Fruit fly (Drosophila melanogaster): ENCODE data around the gene CG42870.

CG42870 gene

DNA sequence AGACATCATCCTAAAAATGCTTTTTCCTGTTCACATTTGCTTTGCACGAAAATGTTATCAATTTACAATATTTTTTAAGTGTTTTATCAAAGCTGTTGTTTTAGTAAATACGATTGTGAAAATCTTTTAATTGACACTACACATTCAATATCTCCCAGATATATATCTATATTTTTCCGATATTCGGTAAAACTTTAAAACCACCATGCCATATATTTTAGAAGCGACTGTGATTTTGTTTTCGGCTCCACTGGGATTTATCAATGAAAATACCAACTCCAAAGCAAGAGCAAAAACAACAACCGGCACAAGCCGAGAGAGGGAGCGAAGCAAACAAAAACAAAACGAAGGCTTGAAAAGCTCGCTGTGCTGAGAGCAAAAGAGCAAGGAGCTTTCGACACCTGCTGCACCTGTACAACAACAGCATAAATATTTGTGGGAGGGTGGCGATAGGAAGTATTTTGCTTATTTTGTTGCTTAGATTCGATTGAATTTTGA is 17.2 kb downstream of the CG42870 start (continued):
- TF ChIP-seq gt (GFP tag; IDR thresholded peaks at IDR 0.05) = no peak
- peak; percentile 65 for TF ChIP-seq CG30403 (GFP tag; optimal IDR thresholded peaks at IDR 0.05)
- TF ChIP-seq Hr39 (optimal IDR thresholded peaks at IDR 0.05) = no peak
- TF ChIP-seq dm (GFP tag; optimal IDR thresholded peaks at IDR 0.05) = no peak
- peak; percentile 34 for TF ChIP-seq zfh2 (GFP tag; optimal IDR thresholded peaks at IDR 0.05)
- TF ChIP-seq CG11398 (GFP tag; optimal IDR thresholded peaks at IDR 0.05) = no peak
- TF ChIP-seq CG9727 (GFP tag; optimal IDR thresholded peaks at IDR 0.05) = peak; percentile 24
- no peak for TF ChIP-seq hbn (GFP tag; IDR thresholded peaks at IDR 0.05; ENCODE audit: partially characterized antibody)
- peak; percentile 53 for TF ChIP-seq grau (tag; optimal IDR thresholded peaks at IDR 0.05)
- TF ChIP-seq Dp (GFP tag; optimal IDR thresholded peaks at IDR 0.05) = no peak
- no peak for TF ChIP-seq CG17802 (tag; optimal IDR thresholded peaks at IDR 0.05)
- TF ChIP-seq abd-A (tag; optimal IDR thresholded peaks at IDR 0.05) = no peak
- peak; percentile 53 for TF ChIP-seq CG13296 (GFP tag; optimal IDR thresholded peaks at IDR 0.05)
- no peak for TF ChIP-seq CG17568 (GFP tag; optimal IDR thresholded peaks at IDR 0.05)
- no peak for TF ChIP-seq inv (GFP tag; IDR thresholded peaks at IDR 0.05; ENCODE audit: partially characterized antibody)
- TF ChIP-seq fru (optimal IDR thresholded peaks at IDR 0.05) = no peak
- no peak for TF ChIP-seq vfl (GFP tag; optimal IDR thresholded peaks at IDR 0.05)
- TF ChIP-seq CG8359 (GFP tag; optimal IDR thresholded peaks at IDR 0.05; ENCODE audit: borderline replicate concordance) = peak; percentile 12
- peak; percentile 15 to 16 for TF ChIP-seq Pdp1 (GFP tag; optimal IDR thresholded peaks at IDR 0.05)
- peak; percentile 15 for TF ChIP-seq caup (GFP tag; optimal IDR thresholded peaks at IDR 0.05; ENCODE audit: severe bottlenecking)
- no peak for TF ChIP-seq sens-2 (GFP tag; IDR thresholded peaks at IDR 0.05)
- TF ChIP-seq Dip2 (GFP tag; IDR thresholded peaks at IDR 0.05) = no peak
- no peak for TF ChIP-seq Adf1 (GFP tag; IDR thresholded peaks at IDR 0.05)
- no peak for TF ChIP-seq Hr3 (GFP tag; optimal IDR thresholded peaks at IDR 0.05)
- peak; percentile 52; the same call in 1 of the 2 replicates for TF ChIP-seq CG14441 (GFP tag; IDR thresholded peaks at IDR 0.05)
- TF ChIP-seq Rx (GFP tag; IDR thresholded peaks at IDR 0.05) = no peak
- no peak for TF ChIP-seq Abd-B (GFP tag; optimal IDR thresholded peaks at IDR 0.05)
- peak; percentile 28 for TF ChIP-seq Fer3 (tag; optimal IDR thresholded peaks at IDR 0.05)
- TF ChIP-seq sisA (GFP tag; IDR thresholded peaks at IDR 0.05) = no peak
- TF ChIP-seq CG13894 (tag; optimal IDR thresholded peaks at IDR 0.05) = no peak
- no peak for TF ChIP-seq ERR (GFP tag; optimal IDR thresholded peaks at IDR 0.05)
- no peak for TF ChIP-seq maf-S (GFP tag; optimal IDR thresholded peaks at IDR 0.05)
- no peak for TF ChIP-seq corto (GFP tag; optimal IDR thresholded peaks at IDR 0.05)
- no peak for TF ChIP-seq H15 (GFP tag; IDR thresholded peaks at IDR 0.05)
- TF ChIP-seq vvl (GFP tag; IDR thresholded peaks at IDR 0.05) = no peak
- TF ChIP-seq tap (tag; optimal IDR thresholded peaks at IDR 0.05) = peak; percentile 37
- TF ChIP-seq CG2678 (tag; optimal IDR thresholded peaks at IDR 0.05) = peak; percentile 66
- TF ChIP-seq pita (GFP tag; optimal IDR thresholded peaks at IDR 0.05) = no peak
- TF ChIP-seq CG13123 (GFP tag; optimal IDR thresholded peaks at IDR 0.05) = no peak
- no peak for TF ChIP-seq CG9797 (GFP tag; optimal IDR thresholded peaks at IDR 0.05)
- no peak for TF ChIP-seq CG14014 (GFP tag; IDR thresholded peaks at IDR 0.05)
- TF ChIP-seq CG14667 (GFP tag; IDR thresholded peaks at IDR 0.05) = no peak
- no peak for TF ChIP-seq Scr (GFP tag; IDR thresholded peaks at IDR 0.05; ENCODE audit: partially characterized antibody)
- TF ChIP-seq otp (GFP tag; IDR thresholded peaks at IDR 0.05) = no peak
- TF ChIP-seq CG15479 (GFP tag; optimal IDR thresholded peaks at IDR 0.05) = no peak
- TF ChIP-seq trh (GFP tag; optimal IDR thresholded peaks at IDR 0.05) = no peak
- no peak for TF ChIP-seq Usf (GFP tag; optimal IDR thresholded peaks at IDR 0.05)
- no peak for TF ChIP-seq Atf-2 (GFP tag; optimal IDR thresholded peaks at IDR 0.05)
- peak; percentile 12 for TF ChIP-seq CG12659 (GFP tag; optimal IDR thresholded peaks at IDR 0.05)
- TF ChIP-seq hth (optimal IDR thresholded peaks at IDR 0.05) = no peak
- TF ChIP-seq bsh (GFP tag; optimal IDR thresholded peaks at IDR 0.05) = peak; percentile 42 to 69
- TF ChIP-seq tup (GFP tag; optimal IDR thresholded peaks at IDR 0.05) = no peak
